Worm (Caenorhabditis elegans) whole organism, late embryonic: Measurements from ENCODE around the gene srg-59.

Experiments
- ceh-48 ChIP-seq: sonication (generic microtip); optimal IDR thresholded peaks from 2 replicates; lab custom pipeline; 2016; ENCODE audit warnings: missing genetic modification characterization, inconsistent platforms, missing compliant biosample characterization
- elt-2 ChIP-seq: sonication (generic microtip); optimal IDR thresholded peaks from 2 replicates; lab custom pipeline; 2016; ENCODE audit warnings: missing genetic modification reagents, missing genetic modification characterization, missing compliant biosample characterization
- elt-4 ChIP-seq: sonication (generic microtip); optimal IDR thresholded peaks from 2 replicates; lab custom pipeline; 2016; ENCODE audit warnings: missing genetic modification characterization, missing compliant biosample characterization
- ref-2 ChIP-seq: sonication (generic microtip); optimal IDR thresholded peaks from 2 replicates; lab custom pipeline; 2016; ENCODE audit warnings: missing genetic modification characterization, missing compliant biosample characterization

- TF ChIP-seq elt-2 = no peak
- TF ChIP-seq ref-2 (tag; lab: Kevin White, UChicago) = no peak
- no peak for TF ChIP-seq ceh-48
- TF ChIP-seq elt-4 (tag; lab: Kevin White, UChicago) = no peak
Measured at ce11 chrV:2725225-2725624, at the start of gene srg-59.
